Worm (Caenorhabditis elegans) whole organism, mixed stage, embryonic: ENCODE measurements around the gene dhcr-7.
"Not testable (repeated sequence)": the region's sequence is repeated elsewhere in the genome, so short reads cannot be mapped to it uniquely, and the experiment has no call there.

Source experiments
- bed-3 ChIP-seq: fragments of 200-800 bp; sonication (Bioruptor generic); optimal IDR thresholded peaks from 3 replicates; lab custom pipeline; 2018; ENCODE audit warnings: mild to moderate bottlenecking, missing genetic modification characterization, moderate library complexity, missing compliant biosample characterization
- blmp-1 ChIP-seq: fragments of 150-350 bp; optimal IDR thresholded peaks from 2 replicates; lab custom pipeline; 2014; ENCODE audit warnings: missing biosample characterization, missing genetic modification characterization
- ceh-43 ChIP-seq: fragments of 200-800 bp; sonication (Bioruptor generic); optimal IDR thresholded peaks from 2 replicates; lab custom pipeline; 2018; ENCODE audit warnings: mild to moderate bottlenecking, missing genetic modification characterization, moderate library complexity, missing compliant biosample characterization
- ceh-83 ChIP-seq: fragments of 200-800 bp; sonication (Bioruptor generic); optimal IDR thresholded peaks from 2 replicates; lab custom pipeline; 2018; ENCODE audit warnings: mild to moderate bottlenecking, missing genetic modification characterization, missing compliant biosample characterization
- ces-1 ChIP-seq: fragments of 150-350 bp; optimal IDR thresholded peaks from 2 replicates; lab custom pipeline; 2014; ENCODE audit warnings: missing biosample characterization, missing genetic modification reagents, missing genetic modification characterization
- cnd-1 ChIP-seq: fragments of 200-800 bp; sonication (Bioruptor generic); optimal IDR thresholded peaks from 2 replicates; lab custom pipeline; 2018; ENCODE audit warnings: mild to moderate bottlenecking, missing genetic modification characterization, missing compliant biosample characterization
- drap-1 ChIP-seq: fragments of 200-800 bp; sonication (Bioruptor generic); optimal IDR thresholded peaks from 3 replicates; lab custom pipeline; 2018; ENCODE audit warnings: mild to moderate bottlenecking, missing genetic modification characterization, missing compliant biosample characterization
- elt-1 ChIP-seq: sonication (generic microtip); optimal IDR thresholded peaks from 2 replicates; lab custom pipeline; 2017; ENCODE audit warnings: missing genetic modification characterization, mild to moderate bottlenecking, missing compliant biosample characterization, antibody characterized with exemption, moderate library complexity, borderline replicate concordance; ENCODE audit not compliant: insufficient read depth
- elt-3 ChIP-seq: fragments of 150-350 bp; optimal IDR thresholded peaks from 2 replicates; lab custom pipeline; 2014; ENCODE audit warnings: missing biosample characterization, missing genetic modification characterization
- flh-1 ChIP-seq: fragments of 200-800 bp; sonication (Bioruptor generic); optimal IDR thresholded peaks from 2 replicates; lab custom pipeline; 2018; ENCODE audit warnings: mild to moderate bottlenecking, missing genetic modification characterization, moderate library complexity, missing compliant biosample characterization
- ham-2 ChIP-seq: fragments of 200-800 bp; sonication (Bioruptor generic); optimal IDR thresholded peaks from 2 replicates; lab custom pipeline; 2018; ENCODE audit warnings: mild to moderate bottlenecking, missing genetic modification characterization, missing compliant biosample characterization
- hlh-1 ChIP-seq: fragments of 150-350 bp; optimal IDR thresholded peaks from 2 replicates; lab custom pipeline; 2014; ENCODE audit warnings: missing biosample characterization, missing genetic modification reagents, missing genetic modification characterization
- lin-13 ChIP-seq: fragments of 150-350 bp; optimal IDR thresholded peaks from 2 replicates; lab custom pipeline; 2014; ENCODE audit warnings: missing biosample characterization, missing genetic modification characterization
- lin-32 ChIP-seq: fragments of 200-800 bp; sonication (Bioruptor generic); optimal IDR thresholded peaks from 2 replicates; lab custom pipeline; 2018; ENCODE audit warnings: mild to moderate bottlenecking, missing genetic modification characterization, missing compliant biosample characterization
- lsy-2 ChIP-seq: fragments of 150-350 bp; optimal IDR thresholded peaks from 2 replicates; lab custom pipeline; 2014; ENCODE audit warnings: missing biosample characterization, missing genetic modification characterization
- mab-5 ChIP-seq: fragments of 150-350 bp; optimal IDR thresholded peaks from 2 replicates; lab custom pipeline; 2014; ENCODE audit warnings: missing biosample characterization, missing genetic modification characterization
- mep-1 ChIP-seq: fragments of 150-350 bp; optimal IDR thresholded peaks from 2 replicates; lab custom pipeline; 2017; ENCODE audit warnings: missing biosample characterization, missing genetic modification reagents, missing genetic modification characterization, inconsistent platforms
- mls-2 ChIP-seq: sonication (generic microtip); optimal IDR thresholded peaks from 2 replicates; lab custom pipeline; 2016; ENCODE audit warnings: mild to moderate bottlenecking, missing genetic modification characterization, moderate library complexity, missing compliant biosample characterization
- nhr-12 ChIP-seq: fragments of 150-350 bp; optimal IDR thresholded peaks from 2 replicates; lab custom pipeline; 2014; ENCODE audit warnings: missing biosample characterization, missing genetic modification characterization
- nhr-2 ChIP-seq: fragments of 150-350 bp; optimal IDR thresholded peaks from 2 replicates; lab custom pipeline; 2014; ENCODE audit warnings: missing biosample characterization, missing genetic modification characterization
- nhr-237 ChIP-seq: fragments of 150-350 bp; optimal IDR thresholded peaks from 2 replicates; lab custom pipeline; 2014; ENCODE audit warnings: missing biosample characterization, missing genetic modification characterization
- nhr-28 ChIP-seq: fragments of 150-350 bp; optimal IDR thresholded peaks from 2 replicates; lab custom pipeline; 2014; ENCODE audit warnings: missing biosample characterization, missing genetic modification characterization
- nhr-76 ChIP-seq: sonication (generic microtip); optimal IDR thresholded peaks from 2 replicates; lab custom pipeline; 2017; ENCODE audit warnings: missing biosample characterization, missing genetic modification characterization
- pha-4 ChIP-seq: fragments of 150-350 bp; optimal IDR thresholded peaks from 2 replicates; lab custom pipeline; 2018; ENCODE audit warnings: missing biosample characterization, missing genetic modification reagents, missing genetic modification characterization
- snpc-4 ChIP-seq: fragments of 150-350 bp; optimal IDR thresholded peaks from 2 replicates; lab custom pipeline; 2014; ENCODE audit warnings: missing biosample characterization, missing genetic modification characterization
- sptf-1 ChIP-seq: sonication (generic microtip); optimal IDR thresholded peaks from 2 replicates; lab custom pipeline; 2017; ENCODE audit warnings: mild to moderate bottlenecking, missing genetic modification characterization, moderate library complexity, missing compliant biosample characterization
- unc-120 ChIP-seq: sonication (generic microtip); optimal IDR thresholded peaks from 2 replicates; lab custom pipeline; 2017; ENCODE audit warnings: missing genetic modification characterization, missing compliant biosample characterization; ENCODE audit not compliant: poor library complexity, severe bottlenecking
- unc-39 ChIP-seq: fragments of 150-350 bp; optimal IDR thresholded peaks from 2 replicates; lab custom pipeline; 2014; ENCODE audit warnings: missing biosample characterization, missing genetic modification characterization
- unc-62 ChIP-seq: fragments of 150-350 bp; optimal IDR thresholded peaks from 2 replicates; lab custom pipeline; 2014; ENCODE audit warnings: missing biosample characterization, missing genetic modification reagents, missing genetic modification characterization
- zip-8 ChIP-seq: fragments of 150-350 bp; optimal IDR thresholded peaks from 2 replicates; lab custom pipeline; 2014; ENCODE audit warnings: missing biosample characterization, missing genetic modification characterization
- ztf-11 ChIP-seq: fragments of 150-350 bp; optimal IDR thresholded peaks from 2 replicates; lab custom pipeline; 2014; ENCODE audit warnings: missing biosample characterization, missing genetic modification characterization

Gene dhcr-7

ce11 chrV:20517005-20517404, 31.8 kb upstream of the dhcr-7 start:
- TF ChIP-seq zip-8 (tag; lab: Kevin White, UChicago) (no peak), nhr-76 (tag; lab: Kevin White, UChicago) (no peak), ceh-43 (GFP tag; lab: Kevin White, UChicago) (no peak), blmp-1 (tag; lab: Kevin White, UChicago) (no peak), lin-13 (tag; lab: Kevin White, UChicago) (no peak), ceh-83 (GFP tag; lab: Kevin White, UChicago) (no peak), elt-1 (no peak), bed-3 (GFP tag; lab: Kevin White, UChicago) (no peak), flh-1 (GFP tag; lab: Kevin White, UChicago) (no peak), mls-2 (no peak), unc-39 (tag; lab: Kevin White, UChicago) (no peak), nhr-237 (no peak), lin-32 (GFP tag; lab: Kevin White, UChicago) (no peak), drap-1 (GFP tag; lab: Kevin White, UChicago) (no peak)

ce11 chrV:20514483-20514882, 29.3 kb upstream of the dhcr-7 start:
- TF ChIP-seq nhr-12 (tag; lab: Kevin White, UChicago) (no peak), zip-8 (tag; lab: Kevin White, UChicago) (no peak), nhr-2 (tag; lab: Kevin White, UChicago) (no peak), unc-62 (no peak), nhr-28 (tag; lab: Kevin White, UChicago) (no peak), blmp-1 (tag; lab: Kevin White, UChicago) (no peak)

- not testable (repeated sequence) for TF ChIP-seq blmp-1, mep-1, lin-13 (tag; lab: Kevin White, UChicago)
Observed at ce11 chrV:20513661-20514060, 28.5 kb upstream of the dhcr-7 start, which contains the start of gene Y38H6C.8. TSS of gene Y38H6C.8 (plus strand) at chrV:20513961.

ce11 chrV:20509427-20509826, 24.2 kb upstream of the dhcr-7 start:
- TF ChIP-seq nhr-12 (tag; lab: Kevin White, UChicago) (no peak), ces-1 (no peak), nhr-2 (tag; lab: Kevin White, UChicago) (no peak), lin-13 (tag; lab: Kevin White, UChicago) (no peak), snpc-4 (no peak), elt-1 (no peak), mab-5 (tag; lab: Kevin White, UChicago) (no peak), ceh-43 (GFP tag; lab: Kevin White, UChicago) (no peak), sptf-1 (tag; lab: Kevin White, UChicago) (no peak), ceh-83 (GFP tag; lab: Kevin White, UChicago) (no peak), mep-1 (tag; lab: Kevin White, UChicago) (no peak), zip-8 (tag; lab: Kevin White, UChicago) (no peak), unc-120 (no peak), pha-4 (tag; lab: Kevin White, UChicago) (no peak)

- TF ChIP-seq mab-5 (tag; lab: Kevin White, UChicago) (no peak), ceh-83 (GFP tag; lab: Kevin White, UChicago) (no peak), zip-8 (tag; lab: Kevin White, UChicago) (no peak), ztf-11 (tag; lab: Kevin White, UChicago) (no peak), snpc-4 (no peak), unc-120 (no peak), flh-1 (GFP tag; lab: Kevin White, UChicago) (no peak), unc-62 (no peak), elt-3 (tag; lab: Kevin White, UChicago) (no peak), nhr-76 (tag; lab: Kevin White, UChicago) (no peak), ces-1 (no peak), elt-1 (no peak)
Observed at ce11 chrV:20506542-20506941, 21.4 kb upstream of the dhcr-7 start.

- TF ChIP-seq ham-2 (GFP tag; lab: Kevin White, UChicago) (no peak), nhr-12 (tag; lab: Kevin White, UChicago) (no peak), mls-2 (no peak), cnd-1 (tag; lab: Kevin White, UChicago) (no peak), ceh-43 (GFP tag; lab: Kevin White, UChicago) (no peak), mep-1 (tag; lab: Kevin White, UChicago) (no peak), hlh-1 (tag; lab: Kevin White, UChicago) (no peak), mab-5 (tag; lab: Kevin White, UChicago) (no peak), drap-1 (GFP tag; lab: Kevin White, UChicago) (no peak), lsy-2 (tag; lab: Kevin White, UChicago) (no peak), sptf-1 (tag; lab: Kevin White, UChicago) (no peak), lin-13 (tag; lab: Kevin White, UChicago) (no peak), unc-39 (tag; lab: Kevin White, UChicago) (no peak), pha-4 (tag; lab: Kevin White, UChicago) (no peak)
- TF ChIP-seq, all 35 proteins: peak for 0
Observed at ce11 chrV:20504997-20505396, 19.8 kb upstream of the dhcr-7 start, which contains the start of gene Y38H6C.4. TSS of gene Y38H6C.4 (minus strand) at chrV:20505097.
